Fruit fly (Drosophila melanogaster) whole organism, embryonic: ENCODE measurements around the gene Sptz.
A peak's percentile ranks its signal among the peaks of the same experiment; 100 is the strongest.

Experiments
- Bgb ChIP-seq: fragments of 200-800 bp; sonication (Bioruptor generic); IDR thresholded peaks from 2 replicates; pipeline ENCODE4 v1.3.6; 2022; ENCODE audit warnings: missing biosample characterization, missing genetic modification characterization; ENCODE audit not compliant: partially characterized antibody
- Bteb2 ChIP-seq: fragments of 200-800 bp; sonication (Bioruptor generic); optimal IDR thresholded peaks from 2 replicates; lab custom pipeline; 2016; ENCODE audit warnings: missing biosample characterization, missing genetic modification characterization
- CG10366 ChIP-seq: fragments of 200-800 bp; sonication (Bioruptor generic); IDR thresholded peaks from 2 replicates; pipeline ENCODE4 v1.3.6; 2022; ENCODE audit warnings: missing biosample characterization, missing genetic modification characterization
- CG10979 ChIP-seq: fragments of 200-800 bp; sonication (Bioruptor generic); optimal IDR thresholded peaks from 2 replicates; lab custom pipeline; 2018; ENCODE audit warnings: missing biosample characterization, mild to moderate bottlenecking, missing genetic modification characterization, moderate library complexity
- CG11696 ChIP-seq: fragments of 200-800 bp; sonication (Bioruptor generic); IDR thresholded peaks from 2 replicates; pipeline ENCODE4 v1.3.6; 2022; ENCODE audit warnings: missing biosample characterization, missing genetic modification characterization
- CG12104 ChIP-seq: fragments of 200-800 bp; sonication (Bioruptor generic); optimal IDR thresholded peaks from 3 replicates; lab custom pipeline; 2016; ENCODE audit warnings: missing biosample characterization, missing genetic modification characterization
- CG14667 ChIP-seq: fragments of 200-800 bp; sonication (Bioruptor generic); IDR thresholded peaks from 2 replicates; pipeline ENCODE4 v1.3.6; 2022; ENCODE audit warnings: missing biosample characterization, missing genetic modification characterization
- CG15601 ChIP-seq: fragments of 200-800 bp; sonication (Bioruptor generic); optimal IDR thresholded peaks from 3 replicates; lab custom pipeline; 2019; ENCODE audit warnings: missing biosample characterization, mild to moderate bottlenecking, missing genetic modification characterization, moderate library complexity
- CG1647 ChIP-seq: fragments of 200-800 bp; sonication (Bioruptor generic); optimal IDR thresholded peaks from 3 replicates; lab custom pipeline; 2016; ENCODE audit warnings: missing biosample characterization, missing genetic modification characterization
- CG16815 ChIP-seq: fragments of 200-800 bp; sonication (Bioruptor generic); optimal IDR thresholded peaks from 3 replicates; lab custom pipeline; 2017; ENCODE audit warnings: missing biosample characterization, mild to moderate bottlenecking, missing genetic modification characterization
- CG2678 ChIP-seq: fragments of 200-800 bp; sonication (Bioruptor generic); optimal IDR thresholded peaks from 3 replicates; lab custom pipeline; 2019; ENCODE audit warnings: missing biosample characterization, mild to moderate bottlenecking, missing genetic modification characterization, moderate library complexity
- CG2875 ChIP-seq: fragments of 200-800 bp; sonication (Bioruptor generic); optimal IDR thresholded peaks from 2 replicates; lab custom pipeline; 2017; ENCODE audit warnings: missing biosample characterization, mild to moderate bottlenecking, missing genetic modification characterization, missing genetic modification reagents
- CG31365 ChIP-seq: fragments of 200-800 bp; sonication (Bioruptor generic); optimal IDR thresholded peaks from 2 replicates; lab custom pipeline; 2018; ENCODE audit warnings: missing biosample characterization, mild to moderate bottlenecking, missing genetic modification characterization
- CG32532 ChIP-seq: fragments of 200-800 bp; sonication (Bioruptor generic); IDR thresholded peaks from 2 replicates; pipeline ENCODE4 v1.3.6; 2022; ENCODE audit warnings: missing biosample characterization, missing genetic modification characterization
- CG4424 ChIP-seq: fragments of 200-800 bp; sonication (Bioruptor generic); optimal IDR thresholded peaks from 3 replicates; lab custom pipeline; 2016; ENCODE audit warnings: missing biosample characterization, missing genetic modification characterization
- CG4707 ChIP-seq: fragments of 200-800 bp; sonication (Bioruptor generic); optimal IDR thresholded peaks from 2 replicates; lab custom pipeline; 2018; ENCODE audit warnings: missing biosample characterization, mild to moderate bottlenecking, missing genetic modification characterization, moderate library complexity
- CG5953 ChIP-seq: fragments of 200-800 bp; sonication (Bioruptor generic); IDR thresholded peaks from 2 replicates; pipeline ENCODE4 v1.3.6; 2022; ENCODE audit warnings: missing biosample characterization, missing genetic modification characterization
- CG7357 ChIP-seq: fragments of 200-800 bp; sonication (Bioruptor generic); IDR thresholded peaks from 3 replicates; pipeline ENCODE4 v1.3.6; 2022; ENCODE audit warnings: missing biosample characterization, missing genetic modification characterization
- CG8359 ChIP-seq: fragments of 200-800 bp; sonication (Bioruptor generic); optimal IDR thresholded peaks from 2 replicates; lab custom pipeline; 2017; ENCODE audit warnings: missing biosample characterization, mild to moderate bottlenecking, missing genetic modification characterization, borderline replicate concordance
- CG8924 ChIP-seq: fragments of 200-800 bp; optimal IDR thresholded peaks from 3 replicates; lab custom pipeline; 2019; ENCODE audit warnings: missing biosample characterization, mild to moderate bottlenecking, missing genetic modification characterization, moderate library complexity
- CG9215 ChIP-seq: fragments of 200-800 bp; sonication (Bioruptor generic); IDR thresholded peaks from 2 replicates; pipeline ENCODE4 v1.3.6; 2022; ENCODE audit warnings: missing biosample characterization, missing genetic modification characterization
- CG9609 ChIP-seq: fragments of 200-800 bp; sonication (Bioruptor generic); optimal IDR thresholded peaks from 3 replicates; lab custom pipeline; 2016; ENCODE audit warnings: missing biosample characterization, missing genetic modification characterization
- CG9932 ChIP-seq: fragments of 200-800 bp; sonication (Bioruptor generic); IDR thresholded peaks from 2 replicates; pipeline ENCODE4 v1.3.6; 2022; ENCODE audit warnings: missing biosample characterization, missing genetic modification characterization
- CTCF ChIP-seq: fragments of 200-800 bp; sonication (Bioruptor generic); optimal IDR thresholded peaks from 2 replicates; lab custom pipeline; 2017; ENCODE audit warnings: missing biosample characterization, mild to moderate bottlenecking, missing genetic modification characterization, moderate library complexity
- Camta ChIP-seq: fragments of 200-800 bp; sonication (Bioruptor generic); optimal IDR thresholded peaks from 2 replicates; lab custom pipeline; 2016; ENCODE audit warnings: missing biosample characterization, missing genetic modification characterization
- Ets65A ChIP-seq: fragments of 200-800 bp; sonication (Bioruptor generic); peaks from one replicate; lab custom pipeline; 2016; ENCODE audit warnings: missing biosample characterization, missing genetic modification characterization
- MTF-1 ChIP-seq: fragments of 200-800 bp; sonication (Bioruptor generic); optimal IDR thresholded peaks from 2 replicates; lab custom pipeline; 2018; ENCODE audit warnings: missing biosample characterization, mild to moderate bottlenecking, missing genetic modification characterization, borderline replicate concordance
- Optix ChIP-seq: fragments of 200-800 bp; sonication (Bioruptor generic); IDR thresholded peaks from 3 replicates; pipeline ENCODE4 v1.3.6; 2022; ENCODE audit warnings: missing biosample characterization, missing genetic modification characterization
- Vsx1 ChIP-seq: fragments of 200-800 bp; sonication (Bioruptor generic); optimal IDR thresholded peaks from 2 replicates; lab custom pipeline; 2017; ENCODE audit warnings: missing biosample characterization, mild to moderate bottlenecking, missing genetic modification characterization, missing genetic modification reagents
- ase ChIP-seq: fragments of 200-800 bp; sonication (Bioruptor generic); IDR thresholded peaks from 3 replicates; pipeline ENCODE4 v1.3.6; 2022; ENCODE audit warnings: missing biosample characterization, missing genetic modification characterization
- bbx ChIP-seq: fragments of 200-800 bp; sonication (Bioruptor generic); IDR thresholded peaks from 2 replicates; pipeline ENCODE4 v1.3.6; 2022; ENCODE audit warnings: missing biosample characterization, missing genetic modification characterization; ENCODE audit not compliant: partially characterized antibody
- btn ChIP-seq: fragments of 200-800 bp; sonication (Bioruptor generic); optimal IDR thresholded peaks from 2 replicates; lab custom pipeline; 2016; ENCODE audit warnings: missing biosample characterization, missing genetic modification characterization
- da ChIP-seq: fragments of 200-800 bp; sonication (Bioruptor generic); optimal IDR thresholded peaks from 2 replicates; lab custom pipeline; 2016; ENCODE audit warnings: missing biosample characterization, missing genetic modification characterization
- dati ChIP-seq: fragments of 200-800 bp; sonication (Bioruptor generic); IDR thresholded peaks from 2 replicates; pipeline ENCODE4 v1.3.6; 2022; ENCODE audit warnings: missing biosample characterization, missing genetic modification characterization
- ewg ChIP-seq: fragments of 200-800 bp; sonication (Bioruptor generic); optimal IDR thresholded peaks from 3 replicates; lab custom pipeline; 2017; ENCODE audit warnings: mild to moderate bottlenecking, missing biosample characterization, missing genetic modification reagents, missing genetic modification characterization
- fd102C ChIP-seq: fragments of 200-800 bp; sonication (Bioruptor generic); optimal IDR thresholded peaks from 2 replicates; lab custom pipeline; 2018; ENCODE audit warnings: missing biosample characterization, mild to moderate bottlenecking, missing genetic modification characterization, moderate library complexity
- fru ChIP-seq: fragments of >200 bp; optimal IDR thresholded peaks from 2 replicates; lab custom pipeline; 2017
- gcm ChIP-seq: fragments of 200-800 bp; sonication (Bioruptor generic); optimal IDR thresholded peaks from 2 replicates; lab custom pipeline; 2019; ENCODE audit warnings: missing biosample characterization, mild to moderate bottlenecking, missing genetic modification characterization, moderate library complexity
- hth ChIP-seq: fragments of >200 bp; optimal IDR thresholded peaks from 2 replicates; lab custom pipeline; 2017; ENCODE audit warnings: inconsistent platforms
- luna ChIP-seq: fragments of 200-800 bp; sonication (Bioruptor generic); optimal IDR thresholded peaks from 2 replicates; lab custom pipeline; 2016; ENCODE audit warnings: missing biosample characterization, missing genetic modification characterization
- maf-S ChIP-seq: fragments of 200-800 bp; sonication (Bioruptor generic); optimal IDR thresholded peaks from 2 replicates; lab custom pipeline; 2016; ENCODE audit warnings: missing biosample characterization, missing genetic modification characterization
- nerfin-2 ChIP-seq: fragments of 200-800 bp; sonication (Bioruptor generic); IDR thresholded peaks from 2 replicates; pipeline ENCODE4 v1.3.6; 2022; ENCODE audit warnings: missing biosample characterization, missing genetic modification characterization; ENCODE audit not compliant: partially characterized antibody
- oc ChIP-seq: fragments of 200-800 bp; sonication (Bioruptor generic); optimal IDR thresholded peaks from 2 replicates; lab custom pipeline; 2018; ENCODE audit warnings: missing biosample characterization, mild to moderate bottlenecking, missing genetic modification characterization, moderate library complexity
- sc ChIP-seq, 3 experiments: fragments of >200 bp in 2 of 3; fragments of 200-800 bp in 1 of 3; sonication (Bioruptor generic) in 1 of 3; optimal IDR thresholded peaks; 2 replicates in 2 of 3; 3 replicates in 1 of 3; lab custom pipeline; 2017; ENCODE audit warnings: mild to moderate bottlenecking in 1 of 3, missing biosample characterization in 1 of 3, missing genetic modification characterization in 1 of 3, missing genetic modification reagents in 1 of 3
- schlank ChIP-seq: fragments of 200-800 bp; sonication (Bioruptor generic); optimal IDR thresholded peaks from 2 replicates; lab custom pipeline; 2018; ENCODE audit warnings: missing biosample characterization, mild to moderate bottlenecking, missing genetic modification characterization
- sd ChIP-seq: fragments of 200-800 bp; sonication (Bioruptor generic); optimal IDR thresholded peaks from 3 replicates; lab custom pipeline; 2018; ENCODE audit warnings: missing biosample characterization, mild to moderate bottlenecking, missing genetic modification characterization, moderate library complexity
- sisA ChIP-seq: fragments of 200-800 bp; sonication (Bioruptor generic); IDR thresholded peaks from 2 replicates; pipeline ENCODE4 v1.3.6; 2022; ENCODE audit warnings: missing biosample characterization, missing genetic modification characterization
- stc ChIP-seq: fragments of 200-800 bp; sonication (Bioruptor generic); IDR thresholded peaks from 2 replicates; pipeline ENCODE4 v1.3.6; 2022; ENCODE audit warnings: missing biosample characterization, missing genetic modification characterization
- ttk ChIP-seq: fragments of 200-800 bp; sonication (Bioruptor generic); IDR thresholded peaks from 2 replicates; pipeline ENCODE4 v2.1.2; 2022; ENCODE audit warnings: missing biosample characterization, missing genetic modification characterization
- twi ChIP-seq: fragments of 200-800 bp; optimal IDR thresholded peaks from 2 replicates; lab custom pipeline; 2019; ENCODE audit warnings: missing biosample characterization, mild to moderate bottlenecking, missing genetic modification characterization, moderate library complexity
- vfl ChIP-seq: fragments of 200-800 bp; sonication (Bioruptor generic); optimal IDR thresholded peaks from 2 replicates; lab custom pipeline; 2016; ENCODE audit warnings: missing biosample characterization, missing genetic modification characterization
- wdn ChIP-seq: fragments of 200-800 bp; sonication (Bioruptor generic); IDR thresholded peaks from 2 replicates; pipeline ENCODE4 v1.3.6; 2022; ENCODE audit warnings: missing biosample characterization, missing genetic modification characterization

Gene Sptz

dm6 chr3R:11392805-11393204 lies 29.1 kb upstream of the Sptz start (continued):
- TF ChIP-seq ase (GFP tag; lab: Robert Waterston, UW) (peak; percentile 61; the same call in 2 of the 3 replicates), CG2678 (tag; lab: Kevin White, UChicago) (no peak), CG7357 (GFP tag; lab: Robert Waterston, UW) (0 out of 3 replicates have a peak, but pooled peaks have one; percentile 31), btn (GFP tag; lab: Kevin White, UChicago) (peak; percentile 64), ttk (GFP tag; lab: Robert Waterston, UW) (peak; percentile 65), sisA (GFP tag; lab: Robert Waterston, UW) (no peak), gcm (no peak), CG14667 (GFP tag; lab: Robert Waterston, UW) (peak; percentile 44), fru (lab: Kevin White, UChicago) (no peak), CG11696 (GFP tag; lab: Robert Waterston, UW) (no peak), CG8924 (tag; lab: Kevin White, UChicago) (peak; percentile 39), Bgb (no peak), bbx (GFP tag; lab: Robert Waterston, UW) (no peak), Optix (GFP tag; lab: Robert Waterston, UW) (peak; percentile 65; the same call in 2 of the 3 replicates), CG32532 (GFP tag; lab: Robert Waterston, UW) (no peak), CG9932 (GFP tag; lab: Robert Waterston, UW) (0 out of 2 replicates have a peak, but pooled peaks have one; percentile 28), Ets65A (GFP tag; lab: Kevin White, UChicago) (peak; percentile 96), CG12104 (peak; percentile 57), sd (tag; lab: Kevin White, UChicago) (no peak), CTCF (GFP tag; lab: Kevin White, UChicago) (peak; percentile 47), wdn (GFP tag; lab: Robert Waterston, UW) (no peak), stc (no peak), Camta (peak; percentile 59), CG16815 (GFP tag; lab: Kevin White, UChicago) (peak; percentile 76), da (GFP tag; lab: Kevin White, UChicago) (peak; percentile 11), CG4424 (GFP tag; lab: Kevin White, UChicago) (peak; percentile 77), dati (GFP tag; lab: Robert Waterston, UW) (peak; percentile 59; the same call in 1 of the 2 replicates), Vsx1 (GFP tag; lab: Kevin White, UChicago) (peak; percentile 56), CG4707 (GFP tag; lab: Kevin White, UChicago) (peak; percentile 67), CG9215 (GFP tag; lab: Robert Waterston, UW) (no peak), CG10979 (no peak), CG9609 (GFP tag; lab: Kevin White, UChicago) (peak; percentile 24), fd102C (GFP tag; lab: Kevin White, UChicago) (peak; percentile 91), hth (no peak), MTF-1 (GFP tag; lab: Kevin White, UChicago) (peak; percentile 88), CG2875 (GFP tag; lab: Kevin White, UChicago) (peak; percentile 78), vfl (GFP tag; lab: Kevin White, UChicago) (no peak), oc (tag; lab: Kevin White, UChicago) (no peak), twi (tag; lab: Kevin White, UChicago) (no peak), schlank (peak; percentile 47), nerfin-2 (GFP tag; lab: Robert Waterston, UW) (no peak), CG10366 (GFP tag; lab: Robert Waterston, UW) (peak; percentile 42), sc (optimal IDR thresholded peaks at IDR 0.05; lab: Kevin White, UChicago) (no peak), sc (GFP tag; optimal IDR thresholded peaks at IDR 0.05; lab: Kevin White, UChicago) (peak; percentile 74), CG15601 (tag; lab: Kevin White, UChicago) (peak; percentile 59), ewg (GFP tag; lab: Kevin White, UChicago) (peak; percentile 69), CG31365 (peak; percentile 96), CG8359 (GFP tag; lab: Kevin White, UChicago) (peak; percentile 78), maf-S (GFP tag; lab: Kevin White, UChicago) (peak; percentile 12), Bteb2 (GFP tag; lab: Kevin White, UChicago) (no peak), CG5953 (GFP tag; lab: Robert Waterston, UW) (peak; percentile 40; the same call in 1 of the 2 replicates), CG1647 (GFP tag; lab: Kevin White, UChicago) (peak; percentile 8), luna (GFP tag; lab: Kevin White, UChicago) (no peak)
